Worm (Caenorhabditis elegans) whole organism, L4 larva: Measurements from ENCODE around the gene serp-1.2.

Experiments
- D1046.2 ChIP-seq: fragments of 200-800 bp; sonication (Bioruptor generic); IDR thresholded peaks from 2 replicates; pipeline ENCODE4 v1.3.6; 2022; ENCODE audit warnings: missing genetic modification characterization, missing compliant biosample characterization
- F37D6.2 ChIP-seq: sonication (generic microtip); optimal IDR thresholded peaks from 2 replicates; lab custom pipeline; 2016; ENCODE audit warnings: mild to moderate bottlenecking, missing genetic modification characterization, missing compliant biosample characterization
- F49E8.2 ChIP-seq: sonication (generic microtip); optimal IDR thresholded peaks from 2 replicates; lab custom pipeline; 2016; ENCODE audit warnings: missing compliant biosample characterization, mild to moderate bottlenecking, missing genetic modification characterization, borderline replicate concordance
- T26A8.4 ChIP-seq: fragments of 200-800 bp; sonication (Bioruptor generic); IDR thresholded peaks from 2 replicates; pipeline ENCODE4 v1.3.6; 2022; ENCODE audit warnings: missing genetic modification characterization, missing compliant biosample characterization
- ZK337.2 ChIP-seq: fragments of 200-800 bp; sonication (Bioruptor generic); IDR thresholded peaks from 2 replicates; pipeline ENCODE4 v1.3.6; 2022; ENCODE audit warnings: missing genetic modification reagents, missing genetic modification characterization, missing compliant biosample characterization
- ZK546.5 ChIP-seq, 2 experiments: sonication (generic microtip); optimal IDR thresholded peaks; 2 replicates each; lab custom pipeline; 2017; ENCODE audit warnings: missing biosample characterization in 2 of 2, missing genetic modification characterization in 2 of 2
- aha-1 ChIP-seq: fragments of 150-350 bp; peaks from one replicate; lab custom pipeline; 2014; ENCODE audit warnings: missing biosample characterization, missing genetic modification characterization
- arid-1 ChIP-seq: fragments of 200-800 bp; sonication (Bioruptor generic); conservative IDR thresholded peaks from 2 replicates; pipeline ENCODE4 v1.3.6; 2022; ENCODE audit warnings: missing genetic modification reagents, missing genetic modification characterization, missing compliant biosample characterization
- ces-1 ChIP-seq: fragments of 150-350 bp; sonication (generic microtip); optimal IDR thresholded peaks from 4 replicates; lab custom pipeline; 2014; ENCODE audit warnings: missing biosample characterization, missing genetic modification reagents, missing genetic modification characterization
- cey-2 ChIP-seq: sonication (generic microtip); optimal IDR thresholded peaks from 3 replicates; lab custom pipeline; 2017; ENCODE audit warnings: missing genetic modification characterization, mild to moderate bottlenecking, missing compliant biosample characterization, antibody characterized with exemption, borderline replicate concordance; ENCODE audit not compliant: insufficient read depth
- ctbp-1 ChIP-seq: fragments of 200-800 bp; sonication (Bioruptor generic); IDR thresholded peaks from 2 replicates; pipeline ENCODE4 v1.3.6; 2022; ENCODE audit warnings: missing genetic modification reagents, missing genetic modification characterization, missing compliant biosample characterization
- daf-16 ChIP-seq, 3 experiments: sonication (generic microtip); optimal IDR thresholded peaks; 2 replicates each; lab custom pipeline; 2016 to 2017; ENCODE audit warnings: missing genetic modification characterization in 3 of 3, missing genetic modification reagents in 3 of 3, mild to moderate bottlenecking in 2 of 3, missing compliant biosample characterization in 2 of 3, missing biosample characterization in 1 of 3, moderate library complexity in 1 of 3
- daf-8 ChIP-seq: fragments of 200-800 bp; sonication (Bioruptor generic); IDR thresholded peaks from 2 replicates; pipeline ENCODE4 v1.3.6; 2022; ENCODE audit warnings: missing genetic modification characterization, missing compliant biosample characterization
- dpl-1 ChIP-seq: fragments of 150-350 bp; optimal IDR thresholded peaks from 2 replicates; lab custom pipeline; 2014; ENCODE audit warnings: missing biosample characterization, missing genetic modification reagents, missing genetic modification characterization
- egl-27 ChIP-seq: sonication (generic microtip); optimal IDR thresholded peaks from 3 replicates; lab custom pipeline; 2017; ENCODE audit warnings: missing biosample characterization, missing genetic modification reagents, missing genetic modification characterization
- fkh-10 ChIP-seq: fragments of 150-350 bp; optimal IDR thresholded peaks from 2 replicates; lab custom pipeline; 2014; ENCODE audit warnings: missing biosample characterization, missing genetic modification reagents, missing genetic modification characterization
- hif-1 ChIP-seq, 2 experiments: sonication (generic microtip); optimal IDR thresholded peaks; 2 replicates each; lab custom pipeline; 2016 to 2017; ENCODE audit warnings: missing compliant biosample characterization in 2 of 2, missing genetic modification characterization in 2 of 2, missing genetic modification reagents in 2 of 2, missing genotype in 2 of 2, mild to moderate bottlenecking in 1 of 2
- jun-1 ChIP-seq: fragments of 150-350 bp; optimal IDR thresholded peaks from 2 replicates; lab custom pipeline; 2014; ENCODE audit warnings: missing biosample characterization, missing genetic modification reagents, missing genetic modification characterization
- lin-1 ChIP-seq: fragments of 200-800 bp; sonication (Bioruptor generic); IDR thresholded peaks from 2 replicates; pipeline ENCODE4 v1.3.6; 2022; ENCODE audit warnings: missing genetic modification reagents, missing genetic modification characterization, missing compliant biosample characterization
- lin-39 ChIP-seq: fragments of 150-350 bp; optimal IDR thresholded peaks from 2 replicates; lab custom pipeline; 2014; ENCODE audit warnings: missing biosample characterization, missing genetic modification reagents, missing genetic modification characterization
- lir-3 ChIP-seq: sonication (generic microtip); optimal IDR thresholded peaks from 2 replicates; lab custom pipeline; 2016; ENCODE audit warnings: mild to moderate bottlenecking, missing genetic modification characterization, missing compliant biosample characterization
- mep-1 ChIP-seq: fragments of 150-350 bp; sonication (generic microtip); optimal IDR thresholded peaks from 3 replicates; lab custom pipeline; 2014; ENCODE audit warnings: missing biosample characterization, missing genetic modification characterization
- mes-2 ChIP-seq: sonication (generic microtip); optimal IDR thresholded peaks from 2 replicates; lab custom pipeline; 2016; ENCODE audit warnings: missing genotype, mild to moderate bottlenecking, missing genetic modification characterization, missing compliant biosample characterization; ENCODE audit not compliant: poor library complexity, severe bottlenecking
- mxl-2 ChIP-seq: fragments of 200-800 bp; sonication (Bioruptor generic); conservative IDR thresholded peaks from 2 replicates; pipeline ENCODE4 v1.3.6; 2022; ENCODE audit warnings: missing genetic modification reagents, missing genetic modification characterization, missing compliant biosample characterization
- mxl-3 ChIP-seq: fragments of 200-800 bp; sonication (Bioruptor generic); optimal IDR thresholded peaks from 2 replicates; lab custom pipeline; 2018; ENCODE audit warnings: mild to moderate bottlenecking, missing genetic modification characterization, missing compliant biosample characterization
- nhr-102 ChIP-seq: sonication (generic microtip); optimal IDR thresholded peaks from 2 replicates; lab custom pipeline; 2016; ENCODE audit warnings: mild to moderate bottlenecking, missing genetic modification characterization, moderate library complexity, missing compliant biosample characterization
- nhr-11 ChIP-seq: fragments of 150-350 bp; optimal IDR thresholded peaks from 2 replicates; lab custom pipeline; 2014; ENCODE audit warnings: missing biosample characterization, missing genetic modification characterization
- nhr-111 ChIP-seq: fragments of 200-800 bp; sonication (Bioruptor generic); optimal IDR thresholded peaks from 2 replicates; lab custom pipeline; 2018; ENCODE audit warnings: mild to moderate bottlenecking, missing genetic modification characterization, missing compliant biosample characterization
- nhr-25 ChIP-seq: sonication (generic microtip); optimal IDR thresholded peaks from 2 replicates; lab custom pipeline; 2017; ENCODE audit warnings: missing genetic modification characterization, mild to moderate bottlenecking, missing compliant biosample characterization, antibody characterized with exemption, moderate library complexity, borderline replicate concordance; ENCODE audit not compliant: insufficient read depth
- nhr-28 ChIP-seq: fragments of 150-350 bp; optimal IDR thresholded peaks from 2 replicates; lab custom pipeline; 2014; ENCODE audit warnings: missing biosample characterization, missing genetic modification characterization
- nhr-41 ChIP-seq: fragments of 200-800 bp; sonication (Bioruptor generic); IDR thresholded peaks from 2 replicates; pipeline ENCODE4 v1.3.6; 2022; ENCODE audit warnings: missing genetic modification reagents, missing genetic modification characterization, missing compliant biosample characterization
- nhr-76 ChIP-seq: fragments of 150-350 bp; optimal IDR thresholded peaks from 2 replicates; lab custom pipeline; 2014; ENCODE audit warnings: missing biosample characterization, missing genetic modification characterization
- pqm-1 ChIP-seq: sonication (generic microtip); optimal IDR thresholded peaks from 2 replicates; lab custom pipeline; 2017; ENCODE audit warnings: missing biosample characterization, missing genetic modification characterization
- set-16 ChIP-seq: fragments of 200-800 bp; sonication (Bioruptor generic); IDR thresholded peaks from 2 replicates; pipeline ENCODE4 v1.3.6; 2022; ENCODE audit warnings: missing genetic modification reagents, missing genetic modification characterization, missing compliant biosample characterization
- spr-1 ChIP-seq: sonication (generic microtip); optimal IDR thresholded peaks from 2 replicates; lab custom pipeline; 2016; ENCODE audit warnings: mild to moderate bottlenecking, missing genetic modification characterization, missing compliant biosample characterization
- tag-97 ChIP-seq: fragments of 200-800 bp; sonication (Bioruptor generic); IDR thresholded peaks from 2 replicates; pipeline ENCODE4 v1.3.6; 2022; ENCODE audit warnings: missing genetic modification characterization, missing compliant biosample characterization
- unc-130 ChIP-seq: sonication (generic microtip); optimal IDR thresholded peaks from 2 replicates; lab custom pipeline; 2016; ENCODE audit warnings: missing genetic modification reagents, missing genetic modification characterization, missing compliant biosample characterization
- unc-62 ChIP-seq, 3 experiments: fragments of 150-350 bp in 1 of 3; sonication (generic microtip); optimal IDR thresholded peaks in 2 of 3; peaks in 1 of 3; 1 replicate in 1 of 3; 2 replicates in 2 of 3; lab custom pipeline; 2014 to 2017; ENCODE audit warnings: missing biosample characterization in 3 of 3, missing genetic modification characterization in 3 of 3, missing genetic modification reagents in 3 of 3, missing genotype in 1 of 3
- zfp-3 ChIP-seq: fragments of 200-800 bp; sonication (Bioruptor generic); conservative IDR thresholded peaks from 2 replicates; pipeline ENCODE4 v1.3.6; 2022; ENCODE audit warnings: missing genetic modification reagents, missing genetic modification characterization, missing compliant biosample characterization
- zip-2 ChIP-seq: fragments of 150-350 bp; optimal IDR thresholded peaks from 2 replicates; lab custom pipeline; 2014; ENCODE audit warnings: missing biosample characterization, missing genetic modification characterization
- ztf-11 ChIP-seq: fragments of 150-350 bp; optimal IDR thresholded peaks from 2 replicates; lab custom pipeline; 2014; ENCODE audit warnings: missing biosample characterization, missing genetic modification characterization

The serp-1.2 gene

ce11 chrIV:8175686-8176532 lies 49.6 kb upstream of the serp-1.2 start, which contains the start of gene pct-1:
Gene pct-1 (plus strand): TSS chrIV:8176482.
- TF ChIP-seq unc-130 (GFP tag; lab: Kevin White, UChicago) (no peak), tag-97 (GFP tag; lab: Robert Waterston, UW) (no peak), daf-16 (GFP tag; optimal IDR thresholded peaks at IDR 0.05; lab: Kevin White, UChicago) (no peak), daf-16 (tag; optimal IDR thresholded peaks at IDR 0.05; lab: Kevin White, UChicago) (no peak), unc-62 (GFP tag; optimal IDR thresholded peaks at IDR 0.05 in 1 of 2; lab: Kevin White, UChicago) (peak in 1 of 2 experiments; percentile 82), unc-62 (tag; optimal IDR thresholded peaks at IDR 0.05; lab: Kevin White, UChicago) (no peak), aha-1 (tag; lab: Kevin White, UChicago) (peak; percentile 2), lir-3 (tag; lab: Kevin White, UChicago) (no peak), ztf-11 (no peak), daf-8 (GFP tag; lab: Robert Waterston, UW) (no peak)

ce11 chrIV:8181404-8181803 lies 44.1 kb upstream of the serp-1.2 start:
- TF ChIP-seq fkh-10 (GFP tag; lab: Kevin White, UChicago) (peak; percentile 94), nhr-25 (tag; lab: Kevin White, UChicago) (no peak), mxl-3 (GFP tag; lab: Kevin White, UChicago) (no peak), aha-1 (tag; lab: Kevin White, UChicago) (peak; percentile 73), T26A8.4 (GFP tag; lab: Robert Waterston, UW) (no peak), zfp-3 (GFP tag; lab: Robert Waterston, UW) (no peak), F49E8.2 (tag; lab: Kevin White, UChicago) (no peak), cey-2 (tag; lab: Kevin White, UChicago) (no peak), ztf-11 (no peak), lin-39 (tag; lab: Kevin White, UChicago) (no peak), arid-1 (GFP tag; lab: Robert Waterston, UW) (no peak), nhr-11 (tag; lab: Kevin White, UChicago) (no peak), set-16 (GFP tag; lab: Robert Waterston, UW) (no peak), ctbp-1 (GFP tag; lab: Robert Waterston, UW) (0 out of 2 replicates have a peak, but pooled peaks have one; percentile 27), hif-1 (tag; optimal IDR thresholded peaks at IDR 0.05; lab: Kevin White, UChicago) (no peak), F37D6.2 (tag; lab: Kevin White, UChicago) (no peak), spr-1 (tag; lab: Kevin White, UChicago) (no peak), ces-1 (no peak), unc-62 (GFP tag; optimal IDR thresholded peaks at IDR 0.05 in 1 of 2; lab: Kevin White, UChicago) (no peak), unc-62 (tag; optimal IDR thresholded peaks at IDR 0.05; lab: Kevin White, UChicago) (no peak), nhr-28 (tag; lab: Kevin White, UChicago) (no peak)

ce11 chrIV:8182566-8182965 lies 42.9 kb upstream of the serp-1.2 start:
- TF ChIP-seq mxl-2 (GFP tag; lab: Robert Waterston, UW) = no peak
- peak in 1 of 2 experiments; percentile 16 for TF ChIP-seq unc-62 (GFP tag; optimal IDR thresholded peaks at IDR 0.05 in 1 of 2; lab: Kevin White, UChicago)
- TF ChIP-seq unc-62 (tag; optimal IDR thresholded peaks at IDR 0.05; lab: Kevin White, UChicago) = no peak
- TF ChIP-seq aha-1 (tag; lab: Kevin White, UChicago) = peak; percentile 48
- peak; percentile 7 for TF ChIP-seq ces-1
- TF ChIP-seq nhr-76 (tag; lab: Kevin White, UChicago) = no peak

ce11 chrIV:8183313-8183712 lies 42.2 kb upstream of the serp-1.2 start:
- TF ChIP-seq zip-2 (tag; lab: Kevin White, UChicago) (no peak), unc-62 (GFP tag; optimal IDR thresholded peaks at IDR 0.05 in 1 of 2; lab: Kevin White, UChicago) (no peak), unc-62 (tag; optimal IDR thresholded peaks at IDR 0.05; lab: Kevin White, UChicago) (no peak), nhr-111 (GFP tag; lab: Kevin White, UChicago) (no peak), aha-1 (tag; lab: Kevin White, UChicago) (peak; percentile 98), ZK546.5 (tag; optimal IDR thresholded peaks at IDR 0.05; lab: Kevin White, UChicago) (no peak), mxl-2 (GFP tag; lab: Robert Waterston, UW) (no peak), nhr-102 (tag; lab: Kevin White, UChicago) (no peak), ZK337.2 (GFP tag; lab: Robert Waterston, UW) (no peak), mes-2 (tag; lab: Kevin White, UChicago) (no peak), mep-1 (tag; lab: Kevin White, UChicago) (peak; percentile 58), D1046.2 (GFP tag; lab: Robert Waterston, UW) (no peak), egl-27 (tag; lab: Kevin White, UChicago) (no peak), nhr-41 (GFP tag; lab: Robert Waterston, UW) (no peak), lin-1 (GFP tag; lab: Robert Waterston, UW) (no peak), nhr-11 (tag; lab: Kevin White, UChicago) (peak; percentile 71), jun-1 (tag; lab: Kevin White, UChicago) (no peak), dpl-1 (GFP tag; lab: Kevin White, UChicago) (no peak), pqm-1 (tag; lab: Kevin White, UChicago) (no peak)
